Worm (Caenorhabditis elegans): ENCODE data around the gene Y14H12A.1.

Gene Y14H12A.1

ce11 chrII:3992660-3993245, at the start of gene Y14H12A.1:
Gene Y14H12A.1 (plus strand): TSS chrII:3993195.
- no peak for TF ChIP-seq lin-15B (tag; optimal IDR thresholded peaks at IDR 0.05)
- peak; percentile 69 for TF ChIP-seq elt-2 (tag; optimal IDR thresholded peaks at IDR 0.05)

DNA sequence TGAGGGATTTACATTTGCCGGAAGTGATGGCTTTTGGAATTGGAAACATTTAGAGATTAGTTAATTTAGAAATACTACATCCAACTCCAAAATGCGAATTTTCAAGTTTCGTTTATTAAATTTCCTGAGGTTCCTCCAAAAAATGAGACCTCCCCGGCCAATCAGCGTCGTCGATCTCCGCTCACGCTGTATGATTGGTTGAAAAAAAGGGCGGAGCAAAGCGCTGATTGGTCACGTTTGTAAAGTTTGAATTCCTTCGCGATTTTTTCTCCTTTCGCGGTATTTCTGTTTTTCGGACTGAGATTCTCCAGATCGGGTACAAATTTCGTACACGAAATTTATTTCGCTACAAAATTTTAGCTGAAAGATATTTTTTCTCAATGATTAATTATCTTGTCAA, 45.6 kb upstream of the Y14H12A.1 start:
- no peak for TF ChIP-seq dpl-1 (GFP tag; optimal IDR thresholded peaks at IDR 0.05)
- TF ChIP-seq elt-3 (tag; optimal IDR thresholded peaks at IDR 0.05) = no peak
- TF ChIP-seq ceh-8 (GFP tag; optimal IDR thresholded peaks at IDR 0.05) = peak; percentile 36
- no peak for TF ChIP-seq ets-5 (GFP tag; IDR thresholded peaks at IDR 0.05)
- no peak for TF ChIP-seq ceh-88 (GFP tag; IDR thresholded peaks at IDR 0.05)

ce11 chrII:3948507-3948906, 44.5 kb upstream of the Y14H12A.1 start:
- TF ChIP-seq lsy-2 (tag; optimal IDR thresholded peaks at IDR 0.05) = peak in 1 of 2 experiments; percentile 12
- TF ChIP-seq isw-1 (GFP tag; IDR thresholded peaks at IDR 0.05) = no peak
- no peak for TF ChIP-seq pqm-1 (tag; optimal IDR thresholded peaks at IDR 0.05)
- TF ChIP-seq vab-15 (tag; optimal IDR thresholded peaks at IDR 0.05) = no peak
- TF ChIP-seq ces-1 (GFP tag; optimal IDR thresholded peaks at IDR 0.05) = no peak
- TF ChIP-seq egl-13 (tag; optimal IDR thresholded peaks at IDR 0.05) = no peak
- TF ChIP-seq fkh-4 (tag; optimal IDR thresholded peaks at IDR 0.05; ENCODE audit: borderline replicate concordance) = no peak
- no peak for TF ChIP-seq xbp-1 (tag; optimal IDR thresholded peaks at IDR 0.05)
- no peak for TF ChIP-seq tbx-2 (tag; optimal IDR thresholded peaks at IDR 0.05)
- no peak for TF ChIP-seq mef-2 (tag; optimal IDR thresholded peaks at IDR 0.05)
- TF ChIP-seq nhr-12 (tag; optimal IDR thresholded peaks at IDR 0.05) = no peak
- TF ChIP-seq ceh-63 (GFP tag; optimal IDR thresholded peaks at IDR 0.05) = no peak
- TF ChIP-seq lin-14 (GFP tag; optimal IDR thresholded peaks at IDR 0.05) = peak; percentile 66
- peak; percentile 47 for TF ChIP-seq fkh-10 (GFP tag; optimal IDR thresholded peaks at IDR 0.05)
- TF ChIP-seq F16B12.6 (tag; optimal IDR thresholded peaks at IDR 0.05) = no peak
- no peak for TF ChIP-seq ceh-8 (GFP tag; optimal IDR thresholded peaks at IDR 0.05)
- no peak for TF ChIP-seq nhr-47 (tag; optimal IDR thresholded peaks at IDR 0.05)
- TF ChIP-seq unc-86 (tag; optimal IDR thresholded peaks at IDR 0.05) = no peak
- no peak for TF ChIP-seq C16A3.4 (tag; optimal IDR thresholded peaks at IDR 0.05)
- no peak for TF ChIP-seq dsc-1 (tag; optimal IDR thresholded peaks at IDR 0.05)
- TF ChIP-seq aly-2 (tag; optimal IDR thresholded peaks at IDR 0.05) = no peak
- no peak for TF ChIP-seq mep-1 (tag; optimal IDR thresholded peaks at IDR 0.05)
- TF ChIP-seq unc-98 (GFP tag; IDR thresholded peaks at IDR 0.05) = no peak

ce11 chrII:3950077-3950476, 42.9 kb upstream of the Y14H12A.1 start, which contains the start of gene sea-2:
Gene sea-2 (plus strand): TSS chrII:3950377.
- no peak for TF ChIP-seq blmp-1 (tag; optimal IDR thresholded peaks at IDR 0.05)
- TF ChIP-seq nhr-84 (tag; optimal IDR thresholded peaks at IDR 0.05) = no peak
- TF ChIP-seq ceh-90 (tag; optimal IDR thresholded peaks at IDR 0.05) = no peak
- TF ChIP-seq sup-37 (GFP tag; optimal IDR thresholded peaks at IDR 0.05) = no peak
- no peak for TF ChIP-seq ceh-8 (GFP tag; optimal IDR thresholded peaks at IDR 0.05)
- TF ChIP-seq snu-23 (GFP tag; optimal IDR thresholded peaks at IDR 0.05) = no peak
- TF ChIP-seq rnt-1 (tag; optimal IDR thresholded peaks at IDR 0.05) = no peak
- TF ChIP-seq egl-13 (tag; optimal IDR thresholded peaks at IDR 0.05) = no peak
- no peak for TF ChIP-seq nhr-85 (tag)
- no peak for TF ChIP-seq C04F5.9 (tag; optimal IDR thresholded peaks at IDR 0.05)

- TF ChIP-seq ztf-4 (tag; optimal IDR thresholded peaks at IDR 0.05) (no peak), blmp-1 (tag; optimal IDR thresholded peaks at IDR 0.05) (peak; percentile 89), mep-1 (tag; optimal IDR thresholded peaks at IDR 0.05) (peak; percentile 30), fkh-8 (tag; optimal IDR thresholded peaks at IDR 0.05) (no peak), nhr-76 (tag; optimal IDR thresholded peaks at IDR 0.05) (no peak), ceh-82 (tag; optimal IDR thresholded peaks at IDR 0.05) (no peak), unc-130 (tag; optimal IDR thresholded peaks at IDR 0.05) (no peak), nhr-85 (tag) (peak; percentile 88), fkh-4 (tag; optimal IDR thresholded peaks at IDR 0.05; ENCODE audit: borderline replicate concordance) (no peak), nhr-19 (GFP tag; conservative IDR thresholded peaks at IDR 0.05) (no peak), tbx-2 (tag; optimal IDR thresholded peaks at IDR 0.05) (peak; percentile 33), snu-23 (GFP tag; optimal IDR thresholded peaks at IDR 0.05) (peak; percentile 51), dsc-1 (tag; optimal IDR thresholded peaks at IDR 0.05) (no peak), hlh-17 (GFP tag; optimal IDR thresholded peaks at IDR 0.05; ENCODE audit: borderline replicate concordance) (no peak), nhr-20 (tag; optimal IDR thresholded peaks at IDR 0.05) (peak; percentile 59), fkh-10 (GFP tag; optimal IDR thresholded peaks at IDR 0.05) (no peak), grh-1 (GFP tag; IDR thresholded peaks at IDR 0.05) (peak; percentile 90)
Observed at ce11 chrII:3951354-3951753, 41.6 kb upstream of the Y14H12A.1 start.
